Worm (Caenorhabditis elegans) whole organism, L4 larva: Measurements from ENCODE around the gene R11D1.4.

Experiments used
- F10B5.3 ChIP-seq: sonication (generic microtip); optimal IDR thresholded peaks from 2 replicates; lab custom pipeline; 2016; ENCODE audit warnings: mild to moderate bottlenecking, missing genetic modification characterization, missing compliant biosample characterization
- F37D6.2 ChIP-seq: sonication (generic microtip); optimal IDR thresholded peaks from 2 replicates; lab custom pipeline; 2016; ENCODE audit warnings: mild to moderate bottlenecking, missing genetic modification characterization, missing compliant biosample characterization
- R02D3.7 ChIP-seq: fragments of 150-350 bp; sonication (generic microtip); optimal IDR thresholded peaks from 3 replicates; lab custom pipeline; 2014; ENCODE audit warnings: missing biosample characterization, missing genetic modification characterization
- T20F7.1 ChIP-seq: fragments of 200-800 bp; sonication (Bioruptor generic); optimal IDR thresholded peaks from 2 replicates; lab custom pipeline; 2018; ENCODE audit warnings: mild to moderate bottlenecking, missing genetic modification characterization, missing compliant biosample characterization
- T26A8.4 ChIP-seq: fragments of 200-800 bp; sonication (Bioruptor generic); IDR thresholded peaks from 2 replicates; pipeline ENCODE4 v1.3.6; 2022; ENCODE audit warnings: missing genetic modification characterization, missing compliant biosample characterization
- Y48G9A.11 ChIP-seq: fragments of 200-800 bp; sonication (Bioruptor generic); IDR thresholded peaks from 2 replicates; pipeline ENCODE4 v1.3.6; 2022; ENCODE audit warnings: missing genetic modification reagents, missing genetic modification characterization, missing compliant biosample characterization
- ZK337.2 ChIP-seq: fragments of 200-800 bp; sonication (Bioruptor generic); IDR thresholded peaks from 2 replicates; pipeline ENCODE4 v1.3.6; 2022; ENCODE audit warnings: missing genetic modification reagents, missing genetic modification characterization, missing compliant biosample characterization
- aha-1 ChIP-seq: fragments of 150-350 bp; peaks from one replicate; lab custom pipeline; 2014; ENCODE audit warnings: missing biosample characterization, missing genetic modification characterization
- aly-2 ChIP-seq: sonication (generic microtip); optimal IDR thresholded peaks from 2 replicates; lab custom pipeline; 2018; ENCODE audit warnings: missing biosample characterization, missing genetic modification characterization
- ama-1 ChIP-seq: fragments of 150-350 bp; optimal IDR thresholded peaks from 2 replicates; lab custom pipeline; 2014; ENCODE audit warnings: inconsistent platforms, mixed read lengths
- daf-16 ChIP-seq, 3 experiments: sonication (generic microtip); optimal IDR thresholded peaks; 2 replicates each; lab custom pipeline; 2016 to 2017; ENCODE audit warnings: missing genetic modification characterization in 3 of 3, missing genetic modification reagents in 3 of 3, mild to moderate bottlenecking in 2 of 3, missing compliant biosample characterization in 2 of 3, missing biosample characterization in 1 of 3, moderate library complexity in 1 of 3
- dmd-6 ChIP-seq: fragments of 200-800 bp; sonication (Bioruptor generic); IDR thresholded peaks from 2 replicates; pipeline ENCODE4 v1.3.6; 2022; ENCODE audit warnings: missing genetic modification reagents, missing genetic modification characterization, missing compliant biosample characterization
- dpl-1 ChIP-seq: fragments of 150-350 bp; optimal IDR thresholded peaks from 2 replicates; lab custom pipeline; 2014; ENCODE audit warnings: missing biosample characterization, missing genetic modification reagents, missing genetic modification characterization
- dve-1 ChIP-seq: sonication (generic microtip); optimal IDR thresholded peaks from 2 replicates; lab custom pipeline; 2017; ENCODE audit warnings: antibody characterized with exemption, mild to moderate bottlenecking, missing genetic modification characterization, missing compliant biosample characterization; ENCODE audit not compliant: insufficient read depth
- egl-43 ChIP-seq: fragments of 200-800 bp; sonication (Bioruptor generic); IDR thresholded peaks from 2 replicates; pipeline ENCODE4 v1.3.6; 2022; ENCODE audit warnings: missing genetic modification reagents, missing genetic modification characterization, missing compliant biosample characterization
- fkh-10 ChIP-seq: fragments of 150-350 bp; optimal IDR thresholded peaks from 2 replicates; lab custom pipeline; 2014; ENCODE audit warnings: missing biosample characterization, missing genetic modification reagents, missing genetic modification characterization
- hlh-30 ChIP-seq: sonication (generic microtip); optimal IDR thresholded peaks from 2 replicates; lab custom pipeline; 2017; ENCODE audit warnings: antibody characterized with exemption, mild to moderate bottlenecking, missing genetic modification characterization, missing compliant biosample characterization; ENCODE audit not compliant: insufficient read depth
- lim-7 ChIP-seq: fragments of 200-800 bp; sonication (Bioruptor generic); IDR thresholded peaks from 2 replicates; pipeline ENCODE4 v1.3.6; 2022; ENCODE audit warnings: missing genetic modification characterization, missing compliant biosample characterization
- lin-13 ChIP-seq: fragments of 150-350 bp; optimal IDR thresholded peaks from 2 replicates; lab custom pipeline; 2014; ENCODE audit warnings: missing biosample characterization, missing genetic modification reagents, missing genetic modification characterization
- lin-15B ChIP-seq: fragments of 150-350 bp; sonication (generic microtip); optimal IDR thresholded peaks from 3 replicates; lab custom pipeline; 2014; ENCODE audit warnings: missing biosample characterization, missing genetic modification characterization
- lin-38 ChIP-seq: fragments of 200-800 bp; sonication (Bioruptor generic); IDR thresholded peaks from 2 replicates; pipeline ENCODE4 v1.3.6; 2022; ENCODE audit warnings: missing genetic modification reagents, missing genetic modification characterization, missing compliant biosample characterization
- lsy-2 ChIP-seq, 2 experiments: fragments of 150-350 bp in 1 of 2; sonication (generic microtip) in 1 of 2; optimal IDR thresholded peaks; 2 replicates each; lab custom pipeline; 2014 to 2017; ENCODE audit warnings: missing biosample characterization in 2 of 2, missing genetic modification characterization in 2 of 2
- madf-9 ChIP-seq: fragments of 200-800 bp; sonication (Bioruptor generic); conservative IDR thresholded peaks from 2 replicates; pipeline ENCODE4 v1.3.6; 2022; ENCODE audit warnings: missing genetic modification reagents, missing genetic modification characterization, missing compliant biosample characterization
- mdl-1 ChIP-seq, 2 experiments: fragments of 150-350 bp in 1 of 2; sonication (generic microtip) in 1 of 2; optimal IDR thresholded peaks; 2 replicates each; lab custom pipeline; 2014 to 2017; ENCODE audit warnings: missing biosample characterization in 2 of 2, missing genetic modification characterization in 2 of 2
- mep-1 ChIP-seq: fragments of 150-350 bp; sonication (generic microtip); optimal IDR thresholded peaks from 3 replicates; lab custom pipeline; 2014; ENCODE audit warnings: missing biosample characterization, missing genetic modification characterization
- mxl-2 ChIP-seq: fragments of 200-800 bp; sonication (Bioruptor generic); conservative IDR thresholded peaks from 2 replicates; pipeline ENCODE4 v1.3.6; 2022; ENCODE audit warnings: missing genetic modification reagents, missing genetic modification characterization, missing compliant biosample characterization
- mxl-3 ChIP-seq: fragments of 200-800 bp; sonication (Bioruptor generic); optimal IDR thresholded peaks from 2 replicates; lab custom pipeline; 2018; ENCODE audit warnings: mild to moderate bottlenecking, missing genetic modification characterization, missing compliant biosample characterization
- nhr-10 ChIP-seq: fragments of 150-350 bp; optimal IDR thresholded peaks from 2 replicates; lab custom pipeline; 2014; ENCODE audit warnings: missing biosample characterization, missing genetic modification characterization
- nhr-102 ChIP-seq: sonication (generic microtip); optimal IDR thresholded peaks from 2 replicates; lab custom pipeline; 2016; ENCODE audit warnings: mild to moderate bottlenecking, missing genetic modification characterization, moderate library complexity, missing compliant biosample characterization
- nhr-11 ChIP-seq: fragments of 150-350 bp; optimal IDR thresholded peaks from 2 replicates; lab custom pipeline; 2014; ENCODE audit warnings: missing biosample characterization, missing genetic modification characterization
- nhr-111 ChIP-seq: fragments of 200-800 bp; sonication (Bioruptor generic); optimal IDR thresholded peaks from 2 replicates; lab custom pipeline; 2018; ENCODE audit warnings: mild to moderate bottlenecking, missing genetic modification characterization, missing compliant biosample characterization
- nhr-25 ChIP-seq: sonication (generic microtip); optimal IDR thresholded peaks from 2 replicates; lab custom pipeline; 2017; ENCODE audit warnings: missing genetic modification characterization, mild to moderate bottlenecking, missing compliant biosample characterization, antibody characterized with exemption, moderate library complexity, borderline replicate concordance; ENCODE audit not compliant: insufficient read depth
- nhr-28 ChIP-seq: fragments of 150-350 bp; optimal IDR thresholded peaks from 2 replicates; lab custom pipeline; 2014; ENCODE audit warnings: missing biosample characterization, missing genetic modification characterization
- nhr-41 ChIP-seq: fragments of 200-800 bp; sonication (Bioruptor generic); IDR thresholded peaks from 2 replicates; pipeline ENCODE4 v1.3.6; 2022; ENCODE audit warnings: missing genetic modification reagents, missing genetic modification characterization, missing compliant biosample characterization
- nhr-42 ChIP-seq: fragments of 200-800 bp; sonication (Bioruptor generic); IDR thresholded peaks from 2 replicates; pipeline ENCODE4 v1.3.6; 2022; ENCODE audit warnings: missing genetic modification characterization, missing compliant biosample characterization
- nhr-6 ChIP-seq: fragments of 150-350 bp; optimal IDR thresholded peaks from 2 replicates; lab custom pipeline; 2014; ENCODE audit warnings: missing biosample characterization, missing genetic modification characterization
- nhr-77 ChIP-seq: fragments of 150-350 bp; optimal IDR thresholded peaks from 2 replicates; lab custom pipeline; 2014; ENCODE audit warnings: missing biosample characterization, missing genetic modification characterization
- pqm-1 ChIP-seq: sonication (generic microtip); optimal IDR thresholded peaks from 2 replicates; lab custom pipeline; 2017; ENCODE audit warnings: missing biosample characterization, missing genetic modification characterization
- rbr-2 ChIP-seq: sonication (generic microtip); optimal IDR thresholded peaks from 2 replicates; lab custom pipeline; 2016; ENCODE audit warnings: missing genotype, missing genetic modification characterization, missing compliant biosample characterization
- saeg-2 ChIP-seq: fragments of 200-800 bp; sonication (Bioruptor generic); IDR thresholded peaks from 2 replicates; pipeline ENCODE4 v1.3.6; 2022; ENCODE audit warnings: missing genetic modification reagents, missing genetic modification characterization, missing compliant biosample characterization
- skn-1 ChIP-seq: fragments of 150-350 bp; optimal IDR thresholded peaks from 2 replicates; lab custom pipeline; 2014; ENCODE audit warnings: missing biosample characterization, missing genetic modification characterization
- unc-130 ChIP-seq: sonication (generic microtip); optimal IDR thresholded peaks from 2 replicates; lab custom pipeline; 2016; ENCODE audit warnings: missing genetic modification reagents, missing genetic modification characterization, missing compliant biosample characterization
- unc-62 ChIP-seq, 3 experiments: fragments of 150-350 bp in 1 of 3; sonication (generic microtip); optimal IDR thresholded peaks in 2 of 3; peaks in 1 of 3; 1 replicate in 1 of 3; 2 replicates in 2 of 3; lab custom pipeline; 2014 to 2017; ENCODE audit warnings: missing biosample characterization in 3 of 3, missing genetic modification characterization in 3 of 3, missing genetic modification reagents in 3 of 3, missing genotype in 1 of 3
- vab-7 ChIP-seq: fragments of 200-800 bp; sonication (Bioruptor generic); IDR thresholded peaks from 2 replicates; pipeline ENCODE4 v1.3.6; 2022; ENCODE audit warnings: missing genetic modification reagents, missing genetic modification characterization, missing compliant biosample characterization

R11D1.4 gene

DNA sequence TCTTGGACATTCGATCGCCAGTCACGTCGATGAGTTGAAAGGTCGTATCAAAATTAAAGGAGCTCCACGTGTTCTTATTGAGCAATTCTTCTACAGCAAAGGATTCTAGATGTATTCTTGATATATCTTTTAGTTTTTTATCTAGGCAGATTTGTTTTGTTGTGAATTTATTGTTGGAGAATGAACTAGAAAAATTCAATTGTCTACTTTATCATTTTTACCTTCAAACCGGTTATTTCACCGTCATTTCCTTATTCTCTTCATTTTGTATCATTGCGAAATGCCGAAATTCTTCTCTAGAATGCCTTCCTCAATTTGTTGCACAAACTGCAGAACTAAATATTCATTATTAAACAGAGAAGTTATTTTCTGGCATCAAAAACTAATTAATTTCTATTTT lies 15.2 kb upstream of the R11D1.4 start, which contains the start of gene R11D1.10 (continued):
- TF ChIP-seq mxl-2 (GFP tag; lab: Robert Waterston, UW) = no peak
- TF ChIP-seq unc-130 = no peak

DNA sequence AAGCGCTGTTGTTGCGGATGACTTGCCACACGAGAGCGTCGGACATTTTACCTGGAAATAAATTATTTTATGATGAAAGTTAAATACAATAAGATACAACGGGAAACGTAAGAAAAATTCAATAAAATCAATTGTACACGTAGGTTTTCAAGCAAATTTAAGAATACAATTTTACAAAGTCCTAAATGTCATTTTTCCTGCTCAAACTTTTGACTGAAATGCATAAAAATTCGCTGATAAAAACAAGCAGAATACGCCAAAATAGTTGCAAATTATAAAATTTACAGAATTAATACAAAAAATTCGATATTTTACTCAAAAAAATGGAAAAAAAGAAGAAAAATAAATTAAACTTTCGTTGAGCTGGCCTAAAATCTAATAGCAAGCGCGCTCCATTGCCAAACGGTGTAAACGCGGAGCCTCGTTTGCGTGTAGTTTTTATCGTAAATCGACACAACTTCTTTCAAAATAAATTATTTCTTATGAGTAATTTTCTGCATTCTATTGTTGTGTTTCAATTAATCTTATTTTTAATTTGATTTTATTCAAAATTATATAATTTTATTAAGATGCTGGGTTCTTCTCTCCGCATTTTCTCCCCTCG lies 14.1 kb upstream of the R11D1.4 start, which contains the start of the genes rpl-28 and mrpl-49:
TSS of gene rpl-28 (minus strand) at position 51 of the 604 bp plus-strand sequence.
TSS of gene mrpl-49 (plus strand) at position 570 of the 604 bp plus-strand sequence.
- TF ChIP-seq nhr-41 = no peak
- peak in 1 of 2 experiments; percentile 20 for TF ChIP-seq mdl-1 (tag; optimal IDR thresholded peaks at IDR 0.05; lab: Kevin White, UChicago)
- no peak for TF ChIP-seq unc-130
- TF ChIP-seq nhr-77 (tag; lab: Kevin White, UChicago) = peak; percentile 96
- peak; percentile 88 for TF ChIP-seq nhr-11 (tag; lab: Kevin White, UChicago)
- TF ChIP-seq dpl-1 (GFP tag; lab: Kevin White, UChicago) = peak; percentile 85
- TF ChIP-seq nhr-6 (tag; lab: Kevin White, UChicago) = peak; percentile 98
- no peak for TF ChIP-seq nhr-10 (tag; lab: Kevin White, UChicago)
- peak; percentile 90 for TF ChIP-seq dve-1
- TF ChIP-seq lin-13 (GFP tag; lab: Kevin White, UChicago) = peak; percentile 29
- no peak for TF ChIP-seq lim-7
- peak; percentile 99 for TF ChIP-seq T20F7.1 (GFP tag; lab: Kevin White, UChicago)
- peak in 1 of 2 experiments; percentile 71 for TF ChIP-seq unc-62 (GFP tag; optimal IDR thresholded peaks at IDR 0.05 in 1 of 2; lab: Kevin White, UChicago)
- no peak for TF ChIP-seq unc-62 (tag; optimal IDR thresholded peaks at IDR 0.05; lab: Kevin White, UChicago)
- no peak for TF ChIP-seq aly-2 (tag; lab: Kevin White, UChicago)
- no peak for TF ChIP-seq egl-43 (GFP tag; lab: Robert Waterston, UW)
- TF ChIP-seq nhr-28 (tag; lab: Kevin White, UChicago) = peak; percentile 80
- TF ChIP-seq mep-1 (tag; lab: Kevin White, UChicago) = peak; percentile 86
- TF ChIP-seq ama-1 (lab: Kevin White, UChicago) = peak; percentile 17
- peak; percentile 35 for TF ChIP-seq nhr-25 (tag; lab: Kevin White, UChicago)
- peak; percentile 99 for TF ChIP-seq Y48G9A.11
- no peak for TF ChIP-seq daf-16 (GFP tag; optimal IDR thresholded peaks at IDR 0.05; lab: Kevin White, UChicago)
- TF ChIP-seq daf-16 (tag; optimal IDR thresholded peaks at IDR 0.05; lab: Kevin White, UChicago) = peak; percentile 57
- TF ChIP-seq lsy-2 (tag; optimal IDR thresholded peaks at IDR 0.05; lab: Kevin White, UChicago) = peak; percentile 38 to 94
- TF ChIP-seq lin-15B (tag; lab: Kevin White, UChicago) = peak; percentile 86
- TF ChIP-seq lin-38 (GFP tag; lab: Robert Waterston, UW) = peak; percentile 97
- TF ChIP-seq fkh-10 (GFP tag; lab: Kevin White, UChicago) = peak; percentile 57
- TF ChIP-seq pqm-1 = peak; percentile 42
- TF ChIP-seq rbr-2 = peak; percentile 73
- no peak for TF ChIP-seq mxl-3 (GFP tag; lab: Kevin White, UChicago)
- TF ChIP-seq hlh-30 (tag; lab: Kevin White, UChicago) = peak; percentile 76
- 0 out of 2 replicates have a peak, but pooled peaks have one; percentile 43 for TF ChIP-seq T26A8.4 (GFP tag; lab: Robert Waterston, UW)
- 0 out of 2 replicates have a peak, but pooled peaks have one; percentile 6 for TF ChIP-seq ZK337.2 (GFP tag; lab: Robert Waterston, UW)
- TF ChIP-seq F37D6.2 = peak; percentile 22
- TF ChIP-seq saeg-2 (GFP tag; lab: Robert Waterston, UW) = no peak
- 0 out of 2 replicates have a peak, but pooled peaks have one; percentile 26 for TF ChIP-seq madf-9 (GFP tag; lab: Robert Waterston, UW)
- TF ChIP-seq dmd-6 (GFP tag; lab: Robert Waterston, UW) = peak; percentile 67
- no peak for TF ChIP-seq F10B5.3 (tag; lab: Kevin White, UChicago)
- no peak for TF ChIP-seq nhr-111
- peak; percentile 46 for TF ChIP-seq aha-1
- TF ChIP-seq vab-7 = 0 out of 2 replicates have a peak, but pooled peaks have one; percentile 6
- TF ChIP-seq nhr-102 (tag; lab: Kevin White, UChicago) = peak; percentile 54
- TF ChIP-seq R02D3.7 = peak; percentile 79
- no peak for TF ChIP-seq skn-1 (tag; lab: Kevin White, UChicago)
- 0 out of 2 replicates have a peak, but pooled peaks have one; percentile 57 for TF ChIP-seq nhr-42 (GFP tag; lab: Robert Waterston, UW)
